Worm (Caenorhabditis elegans): ENCODE measurements around the gene hyl-1.

hyl-1 gene

ce11 chrIV:8587057-8587456 is 48.1 kb downstream of the hyl-1 start:
- TF ChIP-seq nhr-237 (tag; optimal IDR thresholded peaks at IDR 0.05) (peak; percentile 26), unc-62 (GFP tag; optimal IDR thresholded peaks at IDR 0.05) (peak; percentile 88), hlh-1 (tag; optimal IDR thresholded peaks at IDR 0.05) (peak; percentile 8), flh-1 (GFP tag; optimal IDR thresholded peaks at IDR 0.05) (no peak), unc-120 (tag; optimal IDR thresholded peaks at IDR 0.05; ENCODE audit: poor library complexity, severe bottlenecking) (peak; percentile 44)

DNA sequence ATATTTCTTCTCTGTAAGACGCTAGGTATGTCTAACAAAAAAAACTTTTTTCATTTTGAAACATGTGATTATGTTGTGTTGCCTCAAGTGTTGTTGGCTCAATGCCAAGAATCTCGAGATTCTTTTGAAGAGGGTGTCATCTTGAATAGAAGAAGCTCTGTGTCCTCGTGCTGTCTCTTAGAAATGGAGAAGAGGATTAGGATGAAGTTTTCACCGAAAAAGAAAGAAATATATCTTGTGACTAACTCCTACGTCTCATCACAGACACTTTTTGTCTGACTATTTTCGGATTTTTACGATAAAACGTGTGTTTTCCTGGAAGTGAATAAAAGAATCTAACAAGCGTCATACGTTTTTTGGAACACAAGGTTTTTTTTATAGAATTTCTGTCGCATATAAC is 48.7 kb downstream of the hyl-1 start:
- no peak for TF ChIP-seq snpc-4 (tag; optimal IDR thresholded peaks at IDR 0.05)
